Fruit fly (Drosophila melanogaster) whole organism, embryonic: ENCODE measurements around the gene Ilk.
A peak's percentile ranks its signal among the peaks of the same experiment; 100 is the strongest.

Experiments
- C15 ChIP-seq: fragments of 200-800 bp; sonication (Bioruptor generic); IDR thresholded peaks from 3 replicates; pipeline ENCODE4 v1.3.6; 2022; ENCODE audit warnings: missing biosample characterization, missing genetic modification characterization
- CG10543 ChIP-seq: fragments of 200-800 bp; sonication (Bioruptor generic); optimal IDR thresholded peaks from 3 replicates; lab custom pipeline; 2017; ENCODE audit warnings: missing biosample characterization, mild to moderate bottlenecking, missing genetic modification characterization, moderate library complexity
- CG11696 ChIP-seq: fragments of 200-800 bp; sonication (Bioruptor generic); IDR thresholded peaks from 2 replicates; pipeline ENCODE4 v1.3.6; 2022; ENCODE audit warnings: missing biosample characterization, missing genetic modification characterization
- CG12744 ChIP-seq: fragments of 200-800 bp; sonication (Bioruptor generic); optimal IDR thresholded peaks from 2 replicates; lab custom pipeline; 2016; ENCODE audit warnings: missing biosample characterization, missing genetic modification characterization
- CG15479 ChIP-seq: fragments of 200-800 bp; sonication (Bioruptor generic); optimal IDR thresholded peaks from 3 replicates; lab custom pipeline; 2019; ENCODE audit warnings: missing biosample characterization, mild to moderate bottlenecking, missing genetic modification characterization, moderate library complexity
- CG15514 ChIP-seq: fragments of 200-800 bp; sonication (Bioruptor generic); optimal IDR thresholded peaks from 3 replicates; lab custom pipeline; 2017; ENCODE audit warnings: missing biosample characterization, missing genetic modification characterization, mild to moderate bottlenecking, moderate library complexity, missing genetic modification reagents
- CG17328 ChIP-seq: fragments of 200-800 bp; sonication (Bioruptor generic); IDR thresholded peaks from 2 replicates; pipeline ENCODE4 v1.3.6; 2022; ENCODE audit warnings: missing biosample characterization, missing genetic modification characterization
- CG18619 ChIP-seq: fragments of 200-800 bp; sonication (Bioruptor generic); optimal IDR thresholded peaks from 3 replicates; lab custom pipeline; 2017; ENCODE audit warnings: missing biosample characterization, mild to moderate bottlenecking, missing genetic modification characterization
- CG2199 ChIP-seq: fragments of 200-800 bp; sonication (Bioruptor generic); IDR thresholded peaks from 3 replicates; pipeline ENCODE4 v1.3.6; 2022; ENCODE audit warnings: missing biosample characterization, missing genetic modification characterization
- CG2875 ChIP-seq: fragments of 200-800 bp; sonication (Bioruptor generic); optimal IDR thresholded peaks from 2 replicates; lab custom pipeline; 2017; ENCODE audit warnings: missing biosample characterization, mild to moderate bottlenecking, missing genetic modification characterization, missing genetic modification reagents
- CG30020 ChIP-seq: fragments of 200-800 bp; optimal IDR thresholded peaks from 2 replicates; lab custom pipeline; 2019; ENCODE audit warnings: missing biosample characterization, mild to moderate bottlenecking, missing genetic modification characterization, moderate library complexity
- CG31224 ChIP-seq: fragments of 200-800 bp; sonication (Bioruptor generic); IDR thresholded peaks from 2 replicates; pipeline ENCODE4 v1.3.6; 2022; ENCODE audit warnings: missing biosample characterization, missing genetic modification characterization
- CG34422 ChIP-seq: fragments of 200-800 bp; sonication (Bioruptor generic); IDR thresholded peaks from 3 replicates; pipeline ENCODE4 v1.3.6; 2022; ENCODE audit warnings: missing biosample characterization, missing genetic modification characterization
- CG42726 ChIP-seq: fragments of 200-800 bp; sonication (Bioruptor generic); IDR thresholded peaks from 2 replicates; pipeline ENCODE4 v1.3.6; 2022; ENCODE audit warnings: missing biosample characterization, missing genetic modification characterization; ENCODE audit not compliant: partially characterized antibody
- CG4360 ChIP-seq: fragments of 200-800 bp; sonication (Bioruptor generic); IDR thresholded peaks from 2 replicates; pipeline ENCODE4 v1.3.6; 2022; ENCODE audit warnings: missing biosample characterization, missing genetic modification characterization
- CG4617 ChIP-seq: fragments of 200-800 bp; sonication (Bioruptor generic); optimal IDR thresholded peaks from 3 replicates; lab custom pipeline; 2016; ENCODE audit warnings: missing biosample characterization, missing genetic modification characterization, borderline replicate concordance
- CG4707 ChIP-seq: fragments of 200-800 bp; sonication (Bioruptor generic); optimal IDR thresholded peaks from 2 replicates; lab custom pipeline; 2018; ENCODE audit warnings: missing biosample characterization, mild to moderate bottlenecking, missing genetic modification characterization, moderate library complexity
- CG6175 ChIP-seq: fragments of 200-800 bp; sonication (Bioruptor generic); IDR thresholded peaks from 3 replicates; pipeline ENCODE4 v1.3.6; 2022; ENCODE audit warnings: missing biosample characterization, missing genetic modification characterization
- CG6765 ChIP-seq: fragments of 200-800 bp; sonication (Bioruptor generic); optimal IDR thresholded peaks from 3 replicates; lab custom pipeline; 2017; ENCODE audit warnings: missing biosample characterization, mild to moderate bottlenecking, missing genetic modification characterization
- CG7372 ChIP-seq: fragments of 200-800 bp; sonication (Bioruptor generic); IDR thresholded peaks from 2 replicates; pipeline ENCODE4 v1.3.6; 2022; ENCODE audit warnings: missing biosample characterization, missing genetic modification characterization
- CG8924 ChIP-seq: fragments of 200-800 bp; optimal IDR thresholded peaks from 3 replicates; lab custom pipeline; 2019; ENCODE audit warnings: missing biosample characterization, mild to moderate bottlenecking, missing genetic modification characterization, moderate library complexity
- CHES-1-like ChIP-seq: fragments of 200-800 bp; sonication (Bioruptor generic); optimal IDR thresholded peaks from 2 replicates; lab custom pipeline; 2016; ENCODE audit warnings: missing biosample characterization, missing genetic modification characterization
- CkIIα-i1 ChIP-seq: fragments of 200-800 bp; sonication (Bioruptor generic); IDR thresholded peaks from 2 replicates; pipeline ENCODE4 v1.3.6; 2022; ENCODE audit warnings: missing biosample characterization, missing genetic modification characterization
- Deaf1 ChIP-seq: fragments of 200-800 bp; optimal IDR thresholded peaks from 3 replicates; lab custom pipeline; 2019; ENCODE audit warnings: missing biosample characterization, mild to moderate bottlenecking, missing genetic modification characterization, moderate library complexity
- Dp ChIP-seq: fragments of 200-800 bp; sonication (Bioruptor generic); optimal IDR thresholded peaks from 2 replicates; lab custom pipeline; 2018; ENCODE audit warnings: missing biosample characterization, mild to moderate bottlenecking, missing genetic modification characterization, moderate library complexity
- HLHmδ ChIP-seq: fragments of 200-800 bp; sonication (Bioruptor generic); optimal IDR thresholded peaks from 2 replicates; lab custom pipeline; 2018; ENCODE audit warnings: missing biosample characterization, mild to moderate bottlenecking, missing genetic modification characterization, moderate library complexity
- Med ChIP-seq: fragments of 200-800 bp; sonication (Bioruptor generic); peaks from one replicate; lab custom pipeline; 2016; ENCODE audit warnings: missing biosample characterization, missing genetic modification characterization, mild to moderate bottlenecking, inconsistent platforms, moderate library complexity
- Vsx1 ChIP-seq: fragments of 200-800 bp; sonication (Bioruptor generic); optimal IDR thresholded peaks from 2 replicates; lab custom pipeline; 2017; ENCODE audit warnings: missing biosample characterization, mild to moderate bottlenecking, missing genetic modification characterization, missing genetic modification reagents
- btn ChIP-seq: fragments of 200-800 bp; sonication (Bioruptor generic); optimal IDR thresholded peaks from 2 replicates; lab custom pipeline; 2016; ENCODE audit warnings: missing biosample characterization, missing genetic modification characterization
- chinmo ChIP-seq: fragments of 200-800 bp; sonication (Bioruptor generic); IDR thresholded peaks from 4 replicates; pipeline ENCODE4 v1.3.6; 2022; ENCODE audit warnings: missing biosample characterization, missing genetic modification characterization; ENCODE audit not compliant: partially characterized antibody
- ci ChIP-seq: fragments of 200-800 bp; sonication (Bioruptor generic); IDR thresholded peaks from 3 replicates; pipeline ENCODE4 v1.3.6; 2022; ENCODE audit warnings: missing biosample characterization, missing genetic modification characterization
- cwo ChIP-seq: fragments of 200-800 bp; sonication (Bioruptor generic); optimal IDR thresholded peaks from 3 replicates; lab custom pipeline; 2017; ENCODE audit warnings: missing biosample characterization, missing genetic modification characterization, mild to moderate bottlenecking, moderate library complexity, missing genetic modification reagents
- dan ChIP-seq: fragments of 200-800 bp; sonication (Bioruptor generic); IDR thresholded peaks from 2 replicates; pipeline ENCODE4 v1.3.6; 2022; ENCODE audit warnings: missing biosample characterization, missing genetic modification characterization
- disco-r ChIP-seq: fragments of 200-800 bp; sonication (Bioruptor generic); optimal IDR thresholded peaks from 2 replicates; lab custom pipeline; 2016; ENCODE audit warnings: missing biosample characterization, missing genetic modification characterization
- dysf ChIP-seq: fragments of 200-800 bp; sonication (Bioruptor generic); IDR thresholded peaks from 3 replicates; pipeline ENCODE4 v1.3.6; 2022; ENCODE audit warnings: missing biosample characterization, missing genetic modification characterization
- h ChIP-seq: fragments of >200 bp; optimal IDR thresholded peaks from 2 replicates; lab custom pipeline; 2017
- inv ChIP-seq: fragments of 200-800 bp; sonication (Bioruptor generic); IDR thresholded peaks from 2 replicates; pipeline ENCODE4 v1.3.6; 2022; ENCODE audit warnings: missing biosample characterization, missing genetic modification characterization; ENCODE audit not compliant: partially characterized antibody
- kni ChIP-seq: fragments of 200-800 bp; sonication (Bioruptor generic); optimal IDR thresholded peaks from 3 replicates; lab custom pipeline; 2017; ENCODE audit warnings: mild to moderate bottlenecking, missing biosample characterization, missing genetic modification reagents, missing genetic modification characterization
- lilli ChIP-seq: fragments of 200-800 bp; sonication (Bioruptor generic); optimal IDR thresholded peaks from 3 replicates; lab custom pipeline; 2016; ENCODE audit warnings: missing biosample characterization, missing genetic modification characterization
- lmd ChIP-seq: fragments of 200-800 bp; sonication (Bioruptor generic); IDR thresholded peaks from 2 replicates; pipeline ENCODE4 v1.3.6; 2022; ENCODE audit warnings: missing biosample characterization, missing genetic modification characterization
- peb ChIP-seq: fragments of 200-800 bp; sonication (Bioruptor generic); IDR thresholded peaks from 2 replicates; pipeline ENCODE4 v1.3.6; 2022; ENCODE audit warnings: missing biosample characterization, missing genetic modification characterization
- pros ChIP-seq: fragments of 200-800 bp; sonication (Bioruptor generic); optimal IDR thresholded peaks from 3 replicates; lab custom pipeline; 2019; ENCODE audit warnings: missing biosample characterization, mild to moderate bottlenecking, missing genetic modification characterization, moderate library complexity
- run ChIP-seq: fragments of 200-800 bp; sonication (Bioruptor generic); optimal IDR thresholded peaks from 3 replicates; lab custom pipeline; 2018; ENCODE audit warnings: missing biosample characterization, mild to moderate bottlenecking, missing genetic modification characterization
- sc ChIP-seq, 3 experiments: fragments of >200 bp in 2 of 3; fragments of 200-800 bp in 1 of 3; sonication (Bioruptor generic) in 1 of 3; optimal IDR thresholded peaks; 2 replicates in 2 of 3; 3 replicates in 1 of 3; lab custom pipeline; 2017; ENCODE audit warnings: mild to moderate bottlenecking in 1 of 3, missing biosample characterization in 1 of 3, missing genetic modification characterization in 1 of 3, missing genetic modification reagents in 1 of 3
- schlank ChIP-seq: fragments of 200-800 bp; sonication (Bioruptor generic); optimal IDR thresholded peaks from 2 replicates; lab custom pipeline; 2018; ENCODE audit warnings: missing biosample characterization, mild to moderate bottlenecking, missing genetic modification characterization
- tll ChIP-seq, 2 experiments: fragments of 200-800 bp in 1 of 2; fragments of >200 bp in 1 of 2; sonication (Bioruptor generic) in 1 of 2; optimal IDR thresholded peaks; 2 replicates each; lab custom pipeline; 2017 to 2019; ENCODE audit warnings: missing biosample characterization in 2 of 2, missing genetic modification characterization in 2 of 2, mild to moderate bottlenecking in 1 of 2, moderate library complexity in 1 of 2
- tup ChIP-seq: fragments of 200-800 bp; sonication (Bioruptor generic); optimal IDR thresholded peaks from 2 replicates; lab custom pipeline; 2016; ENCODE audit warnings: missing biosample characterization, mild to moderate bottlenecking, missing genetic modification characterization, moderate library complexity
- zfh1 ChIP-seq: fragments of 200-800 bp; sonication (Bioruptor generic); IDR thresholded peaks from 3 replicates; pipeline ENCODE4 v1.3.6; 2022; ENCODE audit warnings: missing biosample characterization, missing genetic modification characterization

The Ilk gene

dm6 chr3L:21261403-21262164 lies 44.9 kb downstream of the Ilk start:
- TF ChIP-seq CG42726 (GFP tag; lab: Robert Waterston, UW) (no peak), schlank (tag; lab: Kevin White, UChicago) (no peak), tll (GFP tag; optimal IDR thresholded peaks at IDR 0.05; lab: Kevin White, UChicago) (no peak), Dp (GFP tag; lab: Kevin White, UChicago) (no peak), pros (GFP tag; lab: Kevin White, UChicago) (peak; percentile 61), CG12744 (GFP tag; lab: Kevin White, UChicago) (no peak), Vsx1 (GFP tag; lab: Kevin White, UChicago) (no peak), zfh1 (GFP tag; lab: Robert Waterston, UW) (0 out of 3 replicates have a peak, but pooled peaks have one; percentile 11), CG4617 (no peak), kni (GFP tag; lab: Kevin White, UChicago) (peak; percentile 54), CG17328 (no peak), CG4707 (no peak), CkIIα-i1 (no peak), run (peak; percentile 61), btn (no peak), Med (GFP tag; lab: Kevin White, UChicago) (peak; percentile 76), h (lab: Kevin White, UChicago) (no peak), sc (optimal IDR thresholded peaks at IDR 0.05; lab: Kevin White, UChicago) (no peak), sc (GFP tag; optimal IDR thresholded peaks at IDR 0.05; lab: Kevin White, UChicago) (no peak), CG31224 (GFP tag; lab: Robert Waterston, UW) (no peak), dan (GFP tag; lab: Robert Waterston, UW) (no peak), ci (GFP tag; lab: Robert Waterston, UW) (peak; percentile 57; the same call in 1 of the 3 replicates), CG18619 (GFP tag; lab: Kevin White, UChicago) (no peak), tup (GFP tag; lab: Kevin White, UChicago) (no peak), CG6175 (GFP tag; lab: Robert Waterston, UW) (no peak), CG8924 (tag; lab: Kevin White, UChicago) (no peak), Deaf1 (tag; lab: Kevin White, UChicago) (peak; percentile 23), CG2199 (GFP tag; lab: Robert Waterston, UW) (peak; percentile 85; the same call in 2 of the 3 replicates), lmd (GFP tag; lab: Robert Waterston, UW) (no peak), CG15479 (GFP tag; lab: Kevin White, UChicago) (no peak), CG6765 (GFP tag; lab: Kevin White, UChicago) (no peak), CG34422 (GFP tag; lab: Robert Waterston, UW) (peak; percentile 18; the same call in 1 of the 3 replicates), lilli (GFP tag; lab: Kevin White, UChicago) (no peak), cwo (GFP tag; lab: Kevin White, UChicago) (no peak), CG7372 (GFP tag; lab: Robert Waterston, UW) (peak; percentile 40; the same call in 1 of the 2 replicates), peb (no peak), C15 (GFP tag; lab: Robert Waterston, UW) (no peak), CG30020 (no peak), CG10543 (peak; percentile 28), inv (GFP tag; lab: Robert Waterston, UW) (no peak), chinmo (GFP tag; lab: Robert Waterston, UW) (peak; percentile 63; the same call in 1 of the 4 replicates), disco-r (no peak), dysf (GFP tag; lab: Robert Waterston, UW) (no peak), CHES-1-like (no peak), CG4360 (GFP tag; lab: Robert Waterston, UW) (peak; percentile 39; the same call in 1 of the 2 replicates), CG15514 (GFP tag; lab: Kevin White, UChicago) (no peak), HLHmδ (GFP tag; lab: Kevin White, UChicago) (no peak), CG2875 (no peak), CG11696 (no peak)
